Worm (Caenorhabditis elegans) whole organism, dauer: ENCODE data around the gene fbxb-30.
"Not testable (repeated sequence)": the region's sequence is repeated elsewhere in the genome, so short reads cannot be mapped to it uniquely, and the experiment has no call there.

ENCODE experiments used
- unc-62 ChIP-seq: sonication (generic microtip); optimal IDR thresholded peaks from 2 replicates; lab custom pipeline; 2017; ENCODE audit warnings: missing biosample characterization, missing genetic modification reagents, missing genetic modification characterization

Gene fbxb-30

ce11 chrII:1001351-1001750 is at the start of gene fbxb-30, which contains the start of gene F45D11.5:
fbxb-30 (minus strand) TSS chrII:1001451.
F45D11.5 (plus strand) TSS chrII:1001702.
- TF ChIP-seq unc-62 (GFP tag; lab: Kevin White, UChicago) = no peak

ce11 chrII:1049849-1050248 is 48.6 kb upstream of the fbxb-30 start, which contains the start of gene fbxb-40:
fbxb-40 (minus strand) TSS chrII:1049949.
- TF ChIP-seq unc-62 (GFP tag; lab: Kevin White, UChicago) = no peak

- TF ChIP-seq unc-62 (GFP tag; lab: Kevin White, UChicago) = no peak
Observed at ce11 chrII:1046937-1047336, 45.7 kb upstream of the fbxb-30 start.

- no peak for TF ChIP-seq unc-62 (GFP tag; lab: Kevin White, UChicago)
Observed at ce11 chrII:1045692-1046091, 44.4 kb upstream of the fbxb-30 start, which contains the start of gene str-148. str-148 (plus strand) TSS chrII:1045992.

- TF ChIP-seq unc-62 (GFP tag; lab: Kevin White, UChicago) = not testable (repeated sequence)
Observed at ce11 chrII:1043932-1044331, 42.7 kb upstream of the fbxb-30 start, which contains the start of gene fbxb-45. fbxb-45 (minus strand) TSS chrII:1044032.

ce11 chrII:1042227-1042626 is 41.0 kb upstream of the fbxb-30 start, which contains the start of gene fbxb-41:
fbxb-41 (minus strand) TSS chrII:1042327.
- TF ChIP-seq unc-62 (GFP tag; lab: Kevin White, UChicago) = no peak

- no peak for TF ChIP-seq unc-62 (GFP tag; lab: Kevin White, UChicago)
Observed at ce11 chrII:1040464-1040863, 39.2 kb upstream of the fbxb-30 start, which contains the start of gene fbxb-39. fbxb-39 (minus strand) TSS chrII:1040564.

ce11 chrII:1028602-1029001 is 27.4 kb upstream of the fbxb-30 start, which contains the start of gene math-34:
math-34 (plus strand) TSS chrII:1028972.
- no peak for TF ChIP-seq unc-62 (GFP tag; lab: Kevin White, UChicago)

ce11 chrII:1026670-1027069 is 25.4 kb upstream of the fbxb-30 start, which contains the start of gene M01D1.12:
M01D1.12 (plus strand) TSS chrII:1026970.
- no peak for TF ChIP-seq unc-62 (GFP tag; lab: Kevin White, UChicago)

- not testable (repeated sequence) for TF ChIP-seq unc-62 (GFP tag; lab: Kevin White, UChicago)
Observed at ce11 chrII:1024684-1025083, 23.4 kb upstream of the fbxb-30 start, which contains the start of gene btb-11. btb-11 (minus strand) TSS chrII:1024784.

- TF ChIP-seq unc-62 (GFP tag; lab: Kevin White, UChicago) = not testable (repeated sequence)
Observed at ce11 chrII:1006375-1006774, 5.1 kb upstream of the fbxb-30 start, which contains the start of gene F45D11.14. F45D11.14 (minus strand) TSS chrII:1006475.

ce11 chrII:999493-999892 is 1.8 kb downstream of the fbxb-30 start, which contains the start of gene fbxb-29:
fbxb-29 (minus strand) TSS chrII:999593.
- no peak for TF ChIP-seq unc-62 (GFP tag; lab: Kevin White, UChicago)

ce11 chrII:996112-996511 is 5.1 kb downstream of the fbxb-30 start, which contains the start of gene F45D11.11:
F45D11.11 (minus strand) TSS chrII:996212.
- TF ChIP-seq unc-62 (GFP tag; lab: Kevin White, UChicago) = not testable (repeated sequence)

ce11 chrII:994231-994630 is 7.0 kb downstream of the fbxb-30 start, which contains the start of gene F45D11.7:
F45D11.7 (plus strand) TSS chrII:994531.
- not testable (repeated sequence) for TF ChIP-seq unc-62 (GFP tag; lab: Kevin White, UChicago)

ce11 chrII:991300-991699 is 10.0 kb downstream of the fbxb-30 start, which contains the start of gene fbxc-42:
fbxc-42 (plus strand) TSS chrII:991600.
- TF ChIP-seq unc-62 (GFP tag; lab: Kevin White, UChicago) = no peak

- no peak for TF ChIP-seq unc-62 (GFP tag; lab: Kevin White, UChicago)
Observed at ce11 chrII:988437-988836, 12.8 kb downstream of the fbxb-30 start, which contains the start of gene fbxc-39. fbxc-39 (plus strand) TSS chrII:988737.

- not testable (repeated sequence) for TF ChIP-seq unc-62 (GFP tag; lab: Kevin White, UChicago)
Observed at ce11 chrII:985703-986102, 15.5 kb downstream of the fbxb-30 start, which contains the start of gene fbxc-40. fbxc-40 (plus strand) TSS chrII:986003.
